Worm (Caenorhabditis elegans): ENCODE measurements around the gene nspb-2.

The nspb-2 gene

ce11 chrIV:6556624-6557368, 34.7 kb upstream of the nspb-2 start, which contains the start of gene try-3 (continued):
- TF ChIP-seq Y105C5A.15 (GFP tag; IDR thresholded peaks at IDR 0.05): peak; percentile 87
- peak; percentile 49 for TF ChIP-seq dpl-1 (GFP tag; optimal IDR thresholded peaks at IDR 0.05)
- no peak for TF ChIP-seq unc-62 (GFP tag; optimal IDR thresholded peaks at IDR 0.05 in 1 of 2)
- no peak for TF ChIP-seq unc-62 (tag; optimal IDR thresholded peaks at IDR 0.05)

- TF ChIP-seq nhr-77 (tag; optimal IDR thresholded peaks at IDR 0.05): no peak
- no peak for TF ChIP-seq D1046.2 (GFP tag; IDR thresholded peaks at IDR 0.05)
- TF ChIP-seq dpl-1 (GFP tag; optimal IDR thresholded peaks at IDR 0.05): no peak
- TF ChIP-seq mxl-3 (GFP tag; optimal IDR thresholded peaks at IDR 0.05): no peak
- TF ChIP-seq lir-3 (tag; optimal IDR thresholded peaks at IDR 0.05): no peak
Measured at ce11 chrIV:6560434-6560833, 31.1 kb upstream of the nspb-2 start, which contains the start of gene best-9. best-9 (plus strand) TSS chrIV:6560734.

- TF ChIP-seq snpc-1.2 (GFP tag; IDR thresholded peaks at IDR 0.05): 0 out of 2 replicates have a peak, but pooled peaks have one; percentile 62
- no peak for TF ChIP-seq pha-4 (GFP tag; IDR thresholded peaks at IDR 0.05)
- TF ChIP-seq pha-4 (tag; optimal IDR thresholded peaks at IDR 0.05): no peak
- peak in 1 of 2 experiments; percentile 50 for TF ChIP-seq unc-62 (GFP tag; optimal IDR thresholded peaks at IDR 0.05 in 1 of 2)
- no peak for TF ChIP-seq unc-62 (tag; optimal IDR thresholded peaks at IDR 0.05)
Measured at ce11 chrIV:6562039-6562438, 29.5 kb upstream of the nspb-2 start.

DNA sequence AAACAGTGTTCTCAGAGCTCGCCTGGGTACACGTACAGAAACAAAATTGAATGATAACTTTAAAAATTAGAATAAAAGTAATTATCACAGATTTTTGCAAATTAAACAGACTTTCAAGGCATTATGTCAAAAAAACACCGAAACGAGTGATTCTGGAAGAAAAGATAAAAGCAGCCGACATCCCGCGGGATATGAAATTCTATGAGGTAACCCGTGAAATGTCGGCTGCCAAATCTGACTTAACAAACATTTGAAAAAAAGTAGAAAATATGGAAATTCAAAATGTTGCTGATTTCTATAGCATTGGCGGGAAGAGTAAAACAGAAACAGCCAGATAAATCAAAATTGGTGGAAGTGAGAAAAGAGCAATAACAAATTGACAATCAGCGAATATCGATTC, 25.9 kb upstream of the nspb-2 start:
- TF ChIP-seq zag-1 (tag; optimal IDR thresholded peaks at IDR 0.05) (no peak), lin-29 (GFP tag; IDR thresholded peaks at IDR 0.05) (no peak), set-16 (GFP tag; IDR thresholded peaks at IDR 0.05) (no peak), mdl-1 (tag; optimal IDR thresholded peaks at IDR 0.05) (no peak), nhr-25 (tag; optimal IDR thresholded peaks at IDR 0.05; ENCODE audit: borderline replicate concordance, insufficient read depth) (no peak), R02D3.7 (tag; optimal IDR thresholded peaks at IDR 0.05) (no peak), lin-1 (GFP tag; IDR thresholded peaks at IDR 0.05) (no peak), zip-11 (GFP tag; IDR thresholded peaks at IDR 0.05) (no peak), madf-5 (GFP tag; IDR thresholded peaks at IDR 0.05) (no peak), pqm-1 (tag; optimal IDR thresholded peaks at IDR 0.05) (no peak), ceh-62 (tag; optimal IDR thresholded peaks at IDR 0.05) (no peak), ceh-20 (GFP tag; IDR thresholded peaks at IDR 0.05) (no peak)

DNA sequence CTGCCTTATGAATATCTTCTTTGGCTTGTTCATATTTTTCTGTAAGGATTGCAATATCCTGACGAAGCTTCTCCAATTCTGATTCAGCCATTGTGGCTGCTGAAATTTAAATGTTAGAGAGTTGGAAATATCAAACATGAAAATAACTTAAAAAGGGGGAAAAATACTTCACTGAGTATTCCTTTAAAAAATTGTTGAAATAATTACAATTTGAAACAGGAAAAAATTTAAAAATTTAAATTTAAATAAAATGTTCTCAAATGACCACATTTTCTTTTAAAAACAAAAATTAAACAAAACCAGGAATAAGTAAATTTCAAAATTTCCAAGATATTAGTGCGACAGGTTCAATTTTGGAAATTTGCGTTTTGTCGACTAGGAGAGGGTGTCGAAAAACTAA, 19.3 kb upstream of the nspb-2 start, which contains the start of gene bicd-1:
Gene bicd-1 (minus strand): TSS at position 101 of the 400 bp plus-strand sequence.
- TF ChIP-seq cey-2 (tag; optimal IDR thresholded peaks at IDR 0.05; ENCODE audit: borderline replicate concordance, insufficient read depth): no peak
- no peak for TF ChIP-seq unc-39 (tag; optimal IDR thresholded peaks at IDR 0.05)
- no peak for TF ChIP-seq ZK546.5 (tag; optimal IDR thresholded peaks at IDR 0.05)
- no peak for TF ChIP-seq ama-1 (optimal IDR thresholded peaks at IDR 0.05)
- no peak for TF ChIP-seq madf-5 (GFP tag; IDR thresholded peaks at IDR 0.05)
- no peak for TF ChIP-seq nhr-10 (tag; optimal IDR thresholded peaks at IDR 0.05)
- TF ChIP-seq ceh-28 (tag; optimal IDR thresholded peaks at IDR 0.05): no peak
- TF ChIP-seq tag-97 (GFP tag; IDR thresholded peaks at IDR 0.05): no peak
- TF ChIP-seq aha-1 (tag): no peak
- TF ChIP-seq dmd-9 (GFP tag; IDR thresholded peaks at IDR 0.05): no peak
- TF ChIP-seq mes-2 (tag; optimal IDR thresholded peaks at IDR 0.05; ENCODE audit: poor library complexity, severe bottlenecking): no peak
- TF ChIP-seq ceh-20 (GFP tag; IDR thresholded peaks at IDR 0.05): no peak
- no peak for TF ChIP-seq ZK337.2 (GFP tag; IDR thresholded peaks at IDR 0.05)
- no peak for TF ChIP-seq nhr-6 (tag; optimal IDR thresholded peaks at IDR 0.05)
